Fruit fly (Drosophila melanogaster) whole organism, embryonic: Measurements from ENCODE around the gene CG31275.

Experiments used
- Atf6 ChIP-seq: fragments of 200-800 bp; sonication (Bioruptor generic); IDR thresholded peaks from 2 replicates; pipeline ENCODE4 v1.3.6; 2022; ENCODE audit warnings: missing biosample characterization, missing genetic modification characterization
- BEAF-32 ChIP-seq: fragments of 200-800 bp; sonication (Bioruptor generic); optimal IDR thresholded peaks from 3 replicates; lab custom pipeline; 2017; ENCODE audit warnings: missing biosample characterization, missing genetic modification characterization, mild to moderate bottlenecking, moderate library complexity, missing genetic modification reagents
- C15 ChIP-seq: fragments of 200-800 bp; sonication (Bioruptor generic); IDR thresholded peaks from 3 replicates; pipeline ENCODE4 v1.3.6; 2022; ENCODE audit warnings: missing biosample characterization, missing genetic modification characterization
- CG10147 ChIP-seq: fragments of 200-800 bp; sonication (Bioruptor generic); optimal IDR thresholded peaks from 2 replicates; lab custom pipeline; 2019; ENCODE audit warnings: missing biosample characterization, mild to moderate bottlenecking, missing genetic modification characterization, moderate library complexity
- CG10366 ChIP-seq: fragments of 200-800 bp; sonication (Bioruptor generic); IDR thresholded peaks from 2 replicates; pipeline ENCODE4 v1.3.6; 2022; ENCODE audit warnings: missing biosample characterization, missing genetic modification characterization
- CG11398 ChIP-seq: fragments of 200-800 bp; sonication (Bioruptor generic); optimal IDR thresholded peaks from 2 replicates; lab custom pipeline; 2016; ENCODE audit warnings: missing biosample characterization, missing genetic modification characterization
- CG12071 ChIP-seq: fragments of 200-800 bp; sonication (Bioruptor generic); optimal IDR thresholded peaks from 3 replicates; lab custom pipeline; 2018; ENCODE audit warnings: missing biosample characterization, mild to moderate bottlenecking, missing genetic modification characterization
- CG1233 ChIP-seq: fragments of 200-800 bp; sonication (Bioruptor generic); optimal IDR thresholded peaks from 4 replicates; lab custom pipeline; 2018; ENCODE audit warnings: missing biosample characterization, mild to moderate bottlenecking, missing genetic modification characterization
- CG12942 ChIP-seq: fragments of 200-800 bp; sonication (Bioruptor generic); optimal IDR thresholded peaks from 3 replicates; lab custom pipeline; 2016; ENCODE audit warnings: missing biosample characterization, missing genetic modification characterization
- CG15601 ChIP-seq: fragments of 200-800 bp; sonication (Bioruptor generic); optimal IDR thresholded peaks from 3 replicates; lab custom pipeline; 2019; ENCODE audit warnings: missing biosample characterization, mild to moderate bottlenecking, missing genetic modification characterization, moderate library complexity
- CG15696 ChIP-seq: fragments of 200-800 bp; sonication (Bioruptor generic); optimal IDR thresholded peaks from 2 replicates; lab custom pipeline; 2019; ENCODE audit warnings: missing biosample characterization, mild to moderate bottlenecking, missing genetic modification characterization, moderate library complexity
- CG17359 ChIP-seq: fragments of 200-800 bp; sonication (Bioruptor generic); optimal IDR thresholded peaks from 3 replicates; lab custom pipeline; 2018; ENCODE audit warnings: missing biosample characterization, mild to moderate bottlenecking, missing genetic modification characterization, moderate library complexity
- CG2712 ChIP-seq: fragments of 200-800 bp; optimal IDR thresholded peaks from 3 replicates; lab custom pipeline; 2019; ENCODE audit warnings: missing biosample characterization, mild to moderate bottlenecking, missing genetic modification characterization, moderate library complexity
- CG4404 ChIP-seq: fragments of 200-800 bp; sonication (Bioruptor generic); IDR thresholded peaks from 2 replicates; pipeline ENCODE4 v1.3.6; 2022; ENCODE audit warnings: missing biosample characterization, missing genetic modification characterization
- CG5245 ChIP-seq: fragments of 200-800 bp; sonication (Bioruptor generic); optimal IDR thresholded peaks from 3 replicates; lab custom pipeline; 2016; ENCODE audit warnings: missing biosample characterization, missing genetic modification characterization
- CG6654 ChIP-seq: fragments of 200-800 bp; sonication (Bioruptor generic); optimal IDR thresholded peaks from 2 replicates; lab custom pipeline; 2017; ENCODE audit warnings: missing biosample characterization, mild to moderate bottlenecking, missing genetic modification characterization
- CG7928 ChIP-seq: fragments of 200-800 bp; sonication (Bioruptor generic); optimal IDR thresholded peaks from 2 replicates; lab custom pipeline; 2017; ENCODE audit warnings: missing biosample characterization, mild to moderate bottlenecking, missing genetic modification characterization
- CG8478 ChIP-seq: fragments of >200 bp; optimal IDR thresholded peaks from 2 replicates; lab custom pipeline; 2018
- Doc3 ChIP-seq: fragments of 200-800 bp; sonication (Bioruptor generic); IDR thresholded peaks from 3 replicates; pipeline ENCODE4 v1.3.6; 2022; ENCODE audit warnings: missing biosample characterization, missing genetic modification characterization; ENCODE audit not compliant: partially characterized antibody
- Ets97D ChIP-seq: fragments of 200-800 bp; sonication (Bioruptor generic); optimal IDR thresholded peaks from 3 replicates; lab custom pipeline; 2016; ENCODE audit warnings: missing biosample characterization, missing genetic modification characterization
- HLH3B ChIP-seq: fragments of 200-800 bp; sonication (Bioruptor generic); IDR thresholded peaks from 2 replicates; pipeline ENCODE4 v1.3.6; 2022; ENCODE audit warnings: missing biosample characterization, missing genetic modification characterization
- HLH54F ChIP-seq: fragments of 200-800 bp; sonication (Bioruptor generic); optimal IDR thresholded peaks from 3 replicates; lab custom pipeline; 2016; ENCODE audit warnings: missing biosample characterization, missing genetic modification characterization
- Kr ChIP-seq: fragments of 200-800 bp; sonication (Bioruptor generic); optimal IDR thresholded peaks from 2 replicates; lab custom pipeline; 2017; ENCODE audit warnings: missing biosample characterization, mild to moderate bottlenecking, missing genetic modification characterization
- Med ChIP-seq: fragments of 200-800 bp; sonication (Bioruptor generic); peaks from one replicate; lab custom pipeline; 2016; ENCODE audit warnings: missing biosample characterization, missing genetic modification characterization, mild to moderate bottlenecking, inconsistent platforms, moderate library complexity
- NC2α ChIP-seq: fragments of 200-800 bp; sonication (Bioruptor generic); optimal IDR thresholded peaks from 2 replicates; lab custom pipeline; 2016; ENCODE audit warnings: missing biosample characterization, missing genetic modification characterization
- Six4 ChIP-seq: fragments of 200-800 bp; sonication (Bioruptor generic); optimal IDR thresholded peaks from 2 replicates; lab custom pipeline; 2016; ENCODE audit warnings: missing biosample characterization, missing genetic modification characterization
- Sox102F ChIP-seq: fragments of 200-800 bp; sonication (Bioruptor generic); optimal IDR thresholded peaks from 2 replicates; lab custom pipeline; 2018; ENCODE audit warnings: missing biosample characterization, mild to moderate bottlenecking, missing genetic modification characterization, moderate library complexity
- abd-A ChIP-seq: fragments of 200-800 bp; sonication (Bioruptor generic); optimal IDR thresholded peaks from 3 replicates; lab custom pipeline; 2019; ENCODE audit warnings: missing biosample characterization, mild to moderate bottlenecking, missing genetic modification characterization, moderate library complexity
- chn ChIP-seq: fragments of 200-800 bp; sonication (Bioruptor generic); optimal IDR thresholded peaks from 2 replicates; lab custom pipeline; 2016; ENCODE audit warnings: missing biosample characterization, missing genetic modification characterization
- crc ChIP-seq: fragments of 200-800 bp; sonication (Bioruptor generic); optimal IDR thresholded peaks from 2 replicates; lab custom pipeline; 2016; ENCODE audit warnings: missing biosample characterization, missing genetic modification characterization
- crol ChIP-seq: fragments of 200-800 bp; sonication (Bioruptor generic); IDR thresholded peaks from 2 replicates; pipeline ENCODE4 v1.3.6; 2022; ENCODE audit warnings: missing biosample characterization, missing genetic modification characterization
- fd3F ChIP-seq: fragments of 200-800 bp; sonication (Bioruptor generic); optimal IDR thresholded peaks from 2 replicates; lab custom pipeline; 2018; ENCODE audit warnings: missing biosample characterization, mild to moderate bottlenecking, missing genetic modification characterization, moderate library complexity
- hth ChIP-seq: fragments of >200 bp; optimal IDR thresholded peaks from 2 replicates; lab custom pipeline; 2017; ENCODE audit warnings: inconsistent platforms
- kni ChIP-seq: fragments of 200-800 bp; sonication (Bioruptor generic); optimal IDR thresholded peaks from 3 replicates; lab custom pipeline; 2017; ENCODE audit warnings: mild to moderate bottlenecking, missing biosample characterization, missing genetic modification reagents, missing genetic modification characterization
- maf-S ChIP-seq: fragments of 200-800 bp; sonication (Bioruptor generic); optimal IDR thresholded peaks from 2 replicates; lab custom pipeline; 2016; ENCODE audit warnings: missing biosample characterization, missing genetic modification characterization
- mld ChIP-seq: fragments of 200-800 bp; sonication (Bioruptor generic); IDR thresholded peaks from 3 replicates; pipeline ENCODE4 v1.3.6; 2022; ENCODE audit warnings: missing biosample characterization, missing genetic modification characterization; ENCODE audit not compliant: partially characterized antibody
- nom ChIP-seq: fragments of 200-800 bp; sonication (Bioruptor generic); optimal IDR thresholded peaks from 2 replicates; lab custom pipeline; 2017; ENCODE audit warnings: missing biosample characterization, missing genetic modification characterization, mild to moderate bottlenecking, moderate library complexity, missing genetic modification reagents
- pita ChIP-seq: fragments of 200-800 bp; sonication (Bioruptor generic); optimal IDR thresholded peaks from 2 replicates; lab custom pipeline; 2017; ENCODE audit warnings: missing biosample characterization, mild to moderate bottlenecking, missing genetic modification characterization
- salm ChIP-seq: fragments of 200-800 bp; sonication (Bioruptor generic); optimal IDR thresholded peaks from 2 replicates; lab custom pipeline; 2018; ENCODE audit warnings: missing biosample characterization, mild to moderate bottlenecking, missing genetic modification characterization
- seq ChIP-seq: fragments of 200-800 bp; sonication (Bioruptor generic); IDR thresholded peaks from 2 replicates; pipeline ENCODE4 v1.3.6; 2022; ENCODE audit warnings: missing biosample characterization, missing genetic modification characterization
- tin ChIP-seq: fragments of 200-800 bp; sonication (Bioruptor generic); optimal IDR thresholded peaks from 3 replicates; lab custom pipeline; 2016; ENCODE audit warnings: missing biosample characterization, missing genetic modification characterization
- twi ChIP-seq: fragments of 200-800 bp; optimal IDR thresholded peaks from 2 replicates; lab custom pipeline; 2019; ENCODE audit warnings: missing biosample characterization, mild to moderate bottlenecking, missing genetic modification characterization, moderate library complexity
- unpg ChIP-seq: fragments of 200-800 bp; sonication (Bioruptor generic); optimal IDR thresholded peaks from 3 replicates; lab custom pipeline; 2018; ENCODE audit warnings: missing biosample characterization, mild to moderate bottlenecking, missing genetic modification characterization, moderate library complexity
- vnd ChIP-seq: fragments of 200-800 bp; sonication (Bioruptor generic); IDR thresholded peaks from 3 replicates; pipeline ENCODE4 v1.3.6; 2022; ENCODE audit warnings: missing biosample characterization, missing genetic modification characterization; ENCODE audit not compliant: partially characterized antibody
- zen ChIP-seq: fragments of 200-800 bp; sonication (Bioruptor generic); optimal IDR thresholded peaks from 3 replicates; lab custom pipeline; 2018; ENCODE audit warnings: missing biosample characterization, mild to moderate bottlenecking, missing genetic modification characterization, moderate library complexity

CG31275 gene

dm6 chr3R:16769404-16769803, 18.3 kb upstream of the CG31275 start (continued):
- TF ChIP-seq mld (GFP tag; lab: Robert Waterston, UW) (no peak), CG10366 (peak; percentile 36; the same call in 1 of the 2 replicates), CG2712 (tag; lab: Kevin White, UChicago) (peak; percentile 66), maf-S (GFP tag; lab: Kevin White, UChicago) (no peak), Atf6 (GFP tag; lab: Robert Waterston, UW) (peak; percentile 11; the same call in 1 of the 2 replicates), HLH3B (peak; percentile 64), CG12942 (peak; percentile 2), CG11398 (no peak), CG15696 (tag; lab: Kevin White, UChicago) (peak; percentile 14), CG6654 (peak; percentile 6), CG12071 (GFP tag; lab: Kevin White, UChicago) (peak; percentile 4), Ets97D (GFP tag; lab: Kevin White, UChicago) (no peak), nom (GFP tag; lab: Kevin White, UChicago) (no peak), Sox102F (peak; percentile 78), pita (no peak), BEAF-32 (GFP tag; lab: Kevin White, UChicago) (no peak), Med (GFP tag; lab: Kevin White, UChicago) (peak; percentile 82), seq (GFP tag; lab: Robert Waterston, UW) (0 out of 2 replicates have a peak, but pooled peaks have one; percentile 14), Six4 (peak; percentile 2), vnd (GFP tag; lab: Robert Waterston, UW) (no peak), CG7928 (GFP tag; lab: Kevin White, UChicago) (no peak), CG15601 (peak; percentile 5), unpg (peak; percentile 59), CG10147 (GFP tag; lab: Kevin White, UChicago) (no peak), salm (peak; percentile 35), CG1233 (GFP tag; lab: Kevin White, UChicago) (peak; percentile 18), HLH54F (GFP tag; lab: Kevin White, UChicago) (no peak), Doc3 (GFP tag; lab: Robert Waterston, UW) (no peak), CG5245 (GFP tag; lab: Kevin White, UChicago) (no peak), fd3F (no peak), tin (GFP tag; lab: Kevin White, UChicago) (peak; percentile 41), crc (no peak), chn (no peak), C15 (GFP tag; lab: Robert Waterston, UW) (no peak), NC2α (GFP tag; lab: Kevin White, UChicago) (no peak), CG4404 (peak; percentile 34; the same call in 1 of the 2 replicates)
- TF ChIP-seq, all 482 proteins: peak for 165

dm6 chr3R:16765770-16766169, 14.6 kb upstream of the CG31275 start:
- TF ChIP-seq Kr (GFP tag; lab: Kevin White, UChicago): no peak
- peak; percentile 80 for TF ChIP-seq abd-A (tag; lab: Kevin White, UChicago)
- TF ChIP-seq kni: peak; percentile 1
- TF ChIP-seq CG8478 (lab: Kevin White, UChicago): no peak
- TF ChIP-seq crol: peak; percentile 54; the same call in 1 of the 2 replicates
- TF ChIP-seq CG17359 (tag; lab: Kevin White, UChicago): no peak
- TF ChIP-seq twi (tag; lab: Kevin White, UChicago): peak; percentile 3
- TF ChIP-seq zen (tag; lab: Kevin White, UChicago): peak; percentile 48
- peak; percentile 51 for TF ChIP-seq hth (lab: Kevin White, UChicago)
